Fruit fly (Drosophila melanogaster) whole organism, embryonic: ENCODE data around the gene Art8.
A peak's percentile ranks its signal among the peaks of the same experiment; 100 is the strongest.

Experiments used
- Atf-2 ChIP-seq: fragments of 200-800 bp; sonication (Bioruptor generic); optimal IDR thresholded peaks from 2 replicates; lab custom pipeline; 2016; ENCODE audit warnings: missing biosample characterization, missing genetic modification characterization
- BEAF-32 ChIP-seq: fragments of 200-800 bp; sonication (Bioruptor generic); optimal IDR thresholded peaks from 3 replicates; lab custom pipeline; 2017; ENCODE audit warnings: missing biosample characterization, missing genetic modification characterization, mild to moderate bottlenecking, moderate library complexity, missing genetic modification reagents
- CG10147 ChIP-seq: fragments of 200-800 bp; sonication (Bioruptor generic); optimal IDR thresholded peaks from 2 replicates; lab custom pipeline; 2019; ENCODE audit warnings: missing biosample characterization, mild to moderate bottlenecking, missing genetic modification characterization, moderate library complexity
- CG10431 ChIP-seq: fragments of 200-800 bp; sonication (Bioruptor generic); optimal IDR thresholded peaks from 3 replicates; lab custom pipeline; 2018; ENCODE audit warnings: missing biosample characterization, mild to moderate bottlenecking, missing genetic modification characterization
- CG10543 ChIP-seq: fragments of 200-800 bp; sonication (Bioruptor generic); optimal IDR thresholded peaks from 3 replicates; lab custom pipeline; 2017; ENCODE audit warnings: missing biosample characterization, mild to moderate bottlenecking, missing genetic modification characterization, moderate library complexity
- CG12219 ChIP-seq: fragments of 200-800 bp; sonication (Bioruptor generic); optimal IDR thresholded peaks from 3 replicates; lab custom pipeline; 2018; ENCODE audit warnings: missing biosample characterization, mild to moderate bottlenecking, missing genetic modification characterization
- CG12942 ChIP-seq: fragments of 200-800 bp; sonication (Bioruptor generic); optimal IDR thresholded peaks from 3 replicates; lab custom pipeline; 2016; ENCODE audit warnings: missing biosample characterization, missing genetic modification characterization
- CG13775 ChIP-seq: fragments of 200-800 bp; sonication (Bioruptor generic); optimal IDR thresholded peaks from 3 replicates; lab custom pipeline; 2017; ENCODE audit warnings: missing biosample characterization, mild to moderate bottlenecking, missing genetic modification characterization
- CG14014 ChIP-seq: fragments of 200-800 bp; sonication (Bioruptor generic); IDR thresholded peaks from 2 replicates; pipeline ENCODE4 v1.3.6; 2022; ENCODE audit warnings: missing biosample characterization, missing genetic modification characterization
- CG15479 ChIP-seq: fragments of 200-800 bp; sonication (Bioruptor generic); optimal IDR thresholded peaks from 3 replicates; lab custom pipeline; 2019; ENCODE audit warnings: missing biosample characterization, mild to moderate bottlenecking, missing genetic modification characterization, moderate library complexity
- CG2199 ChIP-seq: fragments of 200-800 bp; sonication (Bioruptor generic); IDR thresholded peaks from 3 replicates; pipeline ENCODE4 v1.3.6; 2022; ENCODE audit warnings: missing biosample characterization, missing genetic modification characterization
- CG2678 ChIP-seq: fragments of 200-800 bp; sonication (Bioruptor generic); optimal IDR thresholded peaks from 3 replicates; lab custom pipeline; 2019; ENCODE audit warnings: missing biosample characterization, mild to moderate bottlenecking, missing genetic modification characterization, moderate library complexity
- CG30020 ChIP-seq: fragments of 200-800 bp; optimal IDR thresholded peaks from 2 replicates; lab custom pipeline; 2019; ENCODE audit warnings: missing biosample characterization, mild to moderate bottlenecking, missing genetic modification characterization, moderate library complexity
- CG33213 ChIP-seq: fragments of 200-800 bp; sonication (Bioruptor generic); optimal IDR thresholded peaks from 3 replicates; lab custom pipeline; 2016; ENCODE audit warnings: missing biosample characterization, missing genetic modification characterization
- CG33557 ChIP-seq: fragments of 200-800 bp; sonication (Bioruptor generic); optimal IDR thresholded peaks from 2 replicates; lab custom pipeline; 2019; ENCODE audit warnings: missing biosample characterization, mild to moderate bottlenecking, missing genetic modification characterization, moderate library complexity
- CG4328 ChIP-seq: fragments of 200-800 bp; sonication (Bioruptor generic); optimal IDR thresholded peaks from 3 replicates; lab custom pipeline; 2017; ENCODE audit warnings: missing biosample characterization, missing genetic modification reagents, missing genetic modification characterization
- CG4820 ChIP-seq: fragments of 200-800 bp; sonication (Bioruptor generic); optimal IDR thresholded peaks from 3 replicates; lab custom pipeline; 2016; ENCODE audit warnings: missing biosample characterization, missing genetic modification characterization
- CG7963 ChIP-seq: fragments of 200-800 bp; sonication (Bioruptor generic); IDR thresholded peaks from 3 replicates; pipeline ENCODE4 v1.3.6; 2022; ENCODE audit warnings: missing biosample characterization, missing genetic modification characterization; ENCODE audit not compliant: partially characterized antibody
- D ChIP-seq, 2 experiments: fragments of 200-800 bp in 1 of 2; fragments of >200 bp in 1 of 2; sonication (Bioruptor generic) in 1 of 2; optimal IDR thresholded peaks; 2 replicates in 1 of 2; 3 replicates in 1 of 2; lab custom pipeline; 2017; ENCODE audit warnings: mild to moderate bottlenecking in 1 of 2, missing biosample characterization in 1 of 2, missing genetic modification characterization in 1 of 2, missing genetic modification reagents in 1 of 2
- Dll ChIP-seq: fragments of 200-800 bp; sonication (Bioruptor generic); IDR thresholded peaks from 4 replicates; pipeline ENCODE4 v1.3.6; 2022; ENCODE audit warnings: missing biosample characterization, missing genetic modification characterization; ENCODE audit not compliant: partially characterized antibody
- Doc2 ChIP-seq: fragments of 200-800 bp; sonication (Bioruptor generic); IDR thresholded peaks from 2 replicates; pipeline ENCODE4 v1.3.6; 2022; ENCODE audit warnings: missing biosample characterization, missing genetic modification characterization
- Drgx ChIP-seq: fragments of 200-800 bp; sonication (Bioruptor generic); IDR thresholded peaks from 2 replicates; pipeline ENCODE4 v1.3.6; 2022; ENCODE audit warnings: missing biosample characterization, missing genetic modification characterization
- Fer3 ChIP-seq: fragments of 200-800 bp; sonication (Bioruptor generic); optimal IDR thresholded peaks from 2 replicates; lab custom pipeline; 2018; ENCODE audit warnings: missing biosample characterization, mild to moderate bottlenecking, missing genetic modification characterization, moderate library complexity
- Hr3 ChIP-seq: fragments of 200-800 bp; sonication (Bioruptor generic); optimal IDR thresholded peaks from 3 replicates; lab custom pipeline; 2016; ENCODE audit warnings: missing biosample characterization, missing genetic modification characterization
- Hsf ChIP-seq: fragments of 200-800 bp; sonication (Bioruptor generic); optimal IDR thresholded peaks from 3 replicates; lab custom pipeline; 2016; ENCODE audit warnings: missing biosample characterization, missing genetic modification characterization
- Med ChIP-seq: fragments of 200-800 bp; sonication (Bioruptor generic); peaks from one replicate; lab custom pipeline; 2016; ENCODE audit warnings: missing biosample characterization, missing genetic modification characterization, mild to moderate bottlenecking, inconsistent platforms, moderate library complexity
- NFAT ChIP-seq: fragments of 200-800 bp; sonication (Bioruptor generic); IDR thresholded peaks from 2 replicates; pipeline ENCODE4 v1.3.6; 2022; ENCODE audit warnings: missing biosample characterization, missing genetic modification characterization
- NK7.1 ChIP-seq: fragments of 200-800 bp; sonication (Bioruptor generic); optimal IDR thresholded peaks from 3 replicates; lab custom pipeline; 2016; ENCODE audit warnings: missing biosample characterization, missing genetic modification characterization
- Neu2 ChIP-seq: fragments of 200-800 bp; sonication (Bioruptor generic); optimal IDR thresholded peaks from 3 replicates; lab custom pipeline; 2016; ENCODE audit warnings: missing biosample characterization, missing genetic modification characterization, borderline replicate concordance
- Nf-YA ChIP-seq: fragments of 200-800 bp; sonication (Bioruptor generic); IDR thresholded peaks from 2 replicates; pipeline ENCODE4 v1.3.6; 2022; ENCODE audit warnings: missing biosample characterization, missing genetic modification characterization
- Optix ChIP-seq: fragments of 200-800 bp; sonication (Bioruptor generic); IDR thresholded peaks from 3 replicates; pipeline ENCODE4 v1.3.6; 2022; ENCODE audit warnings: missing biosample characterization, missing genetic modification characterization
- Pdp1 ChIP-seq, 2 experiments: fragments of 200-800 bp; sonication (Bioruptor generic); optimal IDR thresholded peaks; 3 replicates each; lab custom pipeline; 2016; ENCODE audit warnings: missing biosample characterization in 2 of 2, missing genetic modification characterization in 2 of 2, mild to moderate bottlenecking in 1 of 2, moderate library complexity in 1 of 2
- ab ChIP-seq: fragments of 200-800 bp; sonication (Bioruptor generic); optimal IDR thresholded peaks from 2 replicates; lab custom pipeline; 2016; ENCODE audit warnings: missing biosample characterization, missing genetic modification characterization
- cato ChIP-seq: fragments of 200-800 bp; sonication (Bioruptor generic); optimal IDR thresholded peaks from 2 replicates; lab custom pipeline; 2016; ENCODE audit warnings: missing biosample characterization, missing genetic modification characterization, borderline replicate concordance
- crc ChIP-seq: fragments of 200-800 bp; sonication (Bioruptor generic); optimal IDR thresholded peaks from 2 replicates; lab custom pipeline; 2016; ENCODE audit warnings: missing biosample characterization, missing genetic modification characterization
- cwo ChIP-seq: fragments of 200-800 bp; sonication (Bioruptor generic); optimal IDR thresholded peaks from 3 replicates; lab custom pipeline; 2017; ENCODE audit warnings: missing biosample characterization, missing genetic modification characterization, mild to moderate bottlenecking, moderate library complexity, missing genetic modification reagents
- exex ChIP-seq: fragments of 200-800 bp; sonication (Bioruptor generic); optimal IDR thresholded peaks from 4 replicates; lab custom pipeline; 2018; ENCODE audit warnings: missing biosample characterization, mild to moderate bottlenecking, missing genetic modification characterization, moderate library complexity
- grau ChIP-seq: fragments of 200-800 bp; optimal IDR thresholded peaks from 3 replicates; lab custom pipeline; 2019; ENCODE audit warnings: missing biosample characterization, mild to moderate bottlenecking, missing genetic modification characterization, moderate library complexity
- ken ChIP-seq: fragments of 200-800 bp; sonication (Bioruptor generic); IDR thresholded peaks from 3 replicates; pipeline ENCODE4 v1.3.6; 2022; ENCODE audit warnings: missing biosample characterization, missing genetic modification characterization
- knrl ChIP-seq: fragments of 200-800 bp; sonication (Bioruptor generic); IDR thresholded peaks from 3 replicates; pipeline ENCODE4 v1.3.6; 2022; ENCODE audit warnings: missing biosample characterization, missing genetic modification characterization; ENCODE audit not compliant: partially characterized antibody
- org-1 ChIP-seq: fragments of 200-800 bp; sonication (Bioruptor generic); optimal IDR thresholded peaks from 2 replicates; lab custom pipeline; 2017; ENCODE audit warnings: missing biosample characterization, missing genetic modification characterization
- peb ChIP-seq: fragments of 200-800 bp; sonication (Bioruptor generic); IDR thresholded peaks from 2 replicates; pipeline ENCODE4 v1.3.6; 2022; ENCODE audit warnings: missing biosample characterization, missing genetic modification characterization
- ranshi ChIP-seq: fragments of 200-800 bp; sonication (Bioruptor generic); IDR thresholded peaks from 2 replicates; pipeline ENCODE4 v1.3.6; 2022; ENCODE audit warnings: missing biosample characterization, missing genetic modification characterization
- sc ChIP-seq, 3 experiments: fragments of >200 bp in 2 of 3; fragments of 200-800 bp in 1 of 3; sonication (Bioruptor generic) in 1 of 3; optimal IDR thresholded peaks; 2 replicates in 2 of 3; 3 replicates in 1 of 3; lab custom pipeline; 2017; ENCODE audit warnings: mild to moderate bottlenecking in 1 of 3, missing biosample characterization in 1 of 3, missing genetic modification characterization in 1 of 3, missing genetic modification reagents in 1 of 3
- sens-2 ChIP-seq: fragments of 200-800 bp; sonication (Bioruptor generic); IDR thresholded peaks from 2 replicates; pipeline ENCODE4 v1.3.6; 2022; ENCODE audit warnings: missing biosample characterization, missing genetic modification characterization
- shn ChIP-seq: fragments of 200-800 bp; sonication (Bioruptor generic); optimal IDR thresholded peaks from 3 replicates; lab custom pipeline; 2016; ENCODE audit warnings: missing biosample characterization, missing genetic modification characterization
- zfh2 ChIP-seq: fragments of 200-800 bp; sonication (Bioruptor generic); optimal IDR thresholded peaks from 2 replicates; lab custom pipeline; 2016; ENCODE audit warnings: missing biosample characterization, missing genetic modification characterization

The Art8 gene

DNA sequence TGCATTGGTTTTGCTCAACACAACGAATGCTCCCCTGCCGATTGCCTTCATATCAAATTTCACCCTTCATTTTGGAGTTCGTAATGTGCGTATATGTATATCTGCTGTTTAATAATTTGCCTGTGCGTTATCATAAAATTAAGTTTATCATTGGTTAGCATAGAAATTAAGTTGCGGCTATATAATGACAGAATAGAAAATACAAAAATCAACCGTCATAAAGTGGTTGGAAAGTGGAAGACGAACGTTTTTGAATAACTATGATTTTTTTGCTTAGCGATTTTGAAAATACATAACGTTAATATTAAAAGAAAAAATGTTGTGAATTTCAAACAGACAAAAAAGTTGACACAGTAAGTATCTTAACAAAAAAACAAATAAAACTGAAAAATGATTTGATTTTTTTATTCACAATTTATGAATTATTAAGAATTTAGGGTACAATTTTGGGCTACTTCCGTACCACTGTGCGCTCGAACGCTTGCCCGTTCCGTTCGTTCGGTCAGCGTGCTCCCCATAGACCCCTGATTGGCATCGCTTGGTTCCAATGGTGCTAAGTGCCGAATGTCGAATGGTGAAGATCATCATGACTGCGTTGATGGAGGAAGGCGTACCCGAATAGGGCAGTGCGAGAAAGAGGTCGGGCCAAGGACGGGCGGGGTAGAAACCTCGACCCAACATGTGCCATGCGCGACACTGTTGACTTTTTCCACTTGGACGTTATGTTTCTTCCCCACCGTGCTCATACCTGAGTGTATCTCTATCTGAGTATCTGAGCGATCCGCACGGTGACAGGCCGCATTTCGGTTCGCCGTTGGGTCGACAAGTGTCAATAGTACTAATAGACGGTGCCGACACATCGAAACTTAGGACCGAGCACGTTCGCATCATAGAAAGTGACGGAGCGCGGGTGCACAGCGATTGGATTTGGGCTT, 27.0 kb upstream of the Art8 start (continued):
- TF ChIP-seq CG4328 (no peak), CG12219 (GFP tag; lab: Kevin White, UChicago) (no peak), Pdp1 (GFP tag; optimal IDR thresholded peaks at IDR 0.05; lab: Kevin White, UChicago) (peak; percentile 9 to 34), Atf-2 (no peak), Optix (GFP tag; lab: Robert Waterston, UW) (0 out of 3 replicates have a peak, but pooled peaks have one; percentile 7), CG10543 (GFP tag; lab: Kevin White, UChicago) (peak; percentile 47), knrl (GFP tag; lab: Robert Waterston, UW) (no peak), Neu2 (GFP tag; lab: Kevin White, UChicago) (no peak), Drgx (GFP tag; lab: Robert Waterston, UW) (no peak), Hsf (GFP tag; lab: Kevin White, UChicago) (peak; percentile 61), CG10147 (peak; percentile 15), sc (optimal IDR thresholded peaks at IDR 0.05; lab: Kevin White, UChicago) (no peak), sc (GFP tag; optimal IDR thresholded peaks at IDR 0.05; lab: Kevin White, UChicago) (peak; percentile 51), CG33213 (no peak), sens-2 (no peak), exex (tag; lab: Kevin White, UChicago) (peak; percentile 46), Nf-YA (no peak), NFAT (GFP tag; lab: Robert Waterston, UW) (no peak), cato (GFP tag; lab: Kevin White, UChicago) (peak; percentile 26), BEAF-32 (GFP tag; lab: Kevin White, UChicago) (no peak), ab (GFP tag; lab: Kevin White, UChicago) (no peak), CG30020 (tag; lab: Kevin White, UChicago) (no peak), Doc2 (GFP tag; lab: Robert Waterston, UW) (no peak), CG2199 (GFP tag; lab: Robert Waterston, UW) (peak; percentile 83; the same call in 2 of the 3 replicates), CG7963 (GFP tag; lab: Robert Waterston, UW) (no peak), CG12942 (GFP tag; lab: Kevin White, UChicago) (no peak), cwo (peak; percentile 57), CG33557 (GFP tag; lab: Kevin White, UChicago) (peak; percentile 15), zfh2 (GFP tag; lab: Kevin White, UChicago) (peak; percentile 15), peb (no peak), CG13775 (GFP tag; lab: Kevin White, UChicago) (peak; percentile 50), ranshi (GFP tag; lab: Robert Waterston, UW) (peak; percentile 44; the same call in 1 of the 2 replicates), org-1 (GFP tag; lab: Kevin White, UChicago) (peak; percentile 50), CG15479 (GFP tag; lab: Kevin White, UChicago) (no peak), Hr3 (GFP tag; lab: Kevin White, UChicago) (peak; percentile 51), NK7.1 (no peak), CG2678 (tag; lab: Kevin White, UChicago) (peak; percentile 60), CG14014 (GFP tag; lab: Robert Waterston, UW) (peak; percentile 36; the same call in 1 of the 2 replicates), CG10431 (GFP tag; lab: Kevin White, UChicago) (no peak), grau (tag; lab: Kevin White, UChicago) (peak; percentile 69), shn (peak; percentile 25), D (optimal IDR thresholded peaks at IDR 0.05; lab: Kevin White, UChicago) (no peak), D (GFP tag; optimal IDR thresholded peaks at IDR 0.05; lab: Kevin White, UChicago) (peak; percentile 45), crc (GFP tag; lab: Kevin White, UChicago) (no peak), Med (GFP tag; lab: Kevin White, UChicago) (peak; percentile 75), ken (GFP tag; lab: Robert Waterston, UW) (no peak; the same call in 2 of the 3 replicates), Dll (GFP tag; lab: Robert Waterston, UW) (no peak), Fer3 (tag; lab: Kevin White, UChicago) (peak; percentile 29), CG4820 (GFP tag; lab: Kevin White, UChicago) (peak; percentile 5)
